Fruit fly (Drosophila melanogaster): ENCODE measurements around the gene ND-ACP.
A peak's percentile ranks its signal among the peaks of the same experiment; 100 is the strongest.

ND-ACP gene

DNA sequence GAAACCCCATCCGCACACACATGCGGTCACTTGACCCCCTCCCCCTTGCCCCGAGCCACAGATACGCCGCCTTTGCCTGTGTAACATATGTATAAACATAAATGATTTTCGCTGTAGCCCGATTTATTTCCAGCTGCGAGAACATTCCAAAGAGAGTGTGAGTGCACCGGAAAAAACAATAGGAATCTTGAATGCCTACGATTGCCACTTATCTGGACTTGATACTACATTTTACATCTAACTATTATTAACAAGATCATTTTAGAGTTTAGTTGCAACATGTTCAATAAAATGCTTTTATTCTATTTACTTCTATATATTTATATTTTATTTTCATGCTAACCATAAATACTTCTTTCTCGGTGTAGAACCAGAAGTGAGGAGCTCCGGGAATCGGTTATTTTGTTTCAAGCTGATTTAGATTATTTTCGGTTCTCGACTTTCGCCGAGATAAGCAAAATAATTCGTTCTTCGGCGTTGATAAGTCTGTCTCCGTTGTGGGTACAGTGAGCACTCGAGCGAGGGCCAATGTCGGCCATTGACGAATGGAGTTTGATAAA is 29.6 kb upstream of the ND-ACP start (continued):
- peak; percentile 67 for TF ChIP-seq Ets96B (tag; optimal IDR thresholded peaks at IDR 0.05)
- TF ChIP-seq CG31627 (GFP tag; optimal IDR thresholded peaks at IDR 0.05), result peak; percentile 58
- peak; percentile 82 for TF ChIP-seq esn (GFP tag; optimal IDR thresholded peaks at IDR 0.05)
- peak; percentile 68 for TF ChIP-seq topi (GFP tag; optimal IDR thresholded peaks at IDR 0.05)
- TF ChIP-seq CG10631 (GFP tag; optimal IDR thresholded peaks at IDR 0.05), result no peak
- TF ChIP-seq fd59A (GFP tag; optimal IDR thresholded peaks at IDR 0.05), result no peak
- peak; percentile 68; the same call in 2 of the 3 replicates for TF ChIP-seq eg (GFP tag; IDR thresholded peaks at IDR 0.05)
- TF ChIP-seq CG16779 (tag; optimal IDR thresholded peaks at IDR 0.05), result no peak
- TF ChIP-seq Sox15 (GFP tag; optimal IDR thresholded peaks at IDR 0.05), result peak; percentile 47
- no peak for TF ChIP-seq CG9139 (GFP tag; optimal IDR thresholded peaks at IDR 0.05)
- TF ChIP-seq spab (GFP tag; optimal IDR thresholded peaks at IDR 0.05), result no peak
- peak; percentile 66 for TF ChIP-seq CG6808 (GFP tag; optimal IDR thresholded peaks at IDR 0.05)
- TF ChIP-seq Sox14 (GFP tag; optimal IDR thresholded peaks at IDR 0.05), result peak; percentile 60
- TF ChIP-seq CG6276 (GFP tag; optimal IDR thresholded peaks at IDR 0.05), result no peak

dm6 chr3L:1302234-1302949 is 27.4 kb upstream of the ND-ACP start, which contains the start of the genes Rac1 and Acat2:
TSS of gene Rac1 (minus strand) at chr3L:1302683.
TSS of gene Acat2 (plus strand) at chr3L:1302944.
- TF ChIP-seq fkh (GFP tag; optimal IDR thresholded peaks at IDR 0.05), result peak; percentile 56
- TF ChIP-seq CG31627 (GFP tag; optimal IDR thresholded peaks at IDR 0.05), result peak; percentile 1
- peak; percentile 48 for TF ChIP-seq Sox14 (GFP tag; optimal IDR thresholded peaks at IDR 0.05)
- no peak for TF ChIP-seq pdm3 (GFP tag; optimal IDR thresholded peaks at IDR 0.05)

- TF ChIP-seq topi (GFP tag; optimal IDR thresholded peaks at IDR 0.05), result no peak
- TF ChIP-seq CG31627 (GFP tag; optimal IDR thresholded peaks at IDR 0.05), result no peak
- TF ChIP-seq dac (GFP tag; optimal IDR thresholded peaks at IDR 0.05), result no peak
- no peak for TF ChIP-seq Blimp-1 (GFP tag; optimal IDR thresholded peaks at IDR 0.05)
- TF ChIP-seq Sox102F (GFP tag; optimal IDR thresholded peaks at IDR 0.05), result no peak
- no peak for TF ChIP-seq Met (GFP tag; optimal IDR thresholded peaks at IDR 0.05)
- TF ChIP-seq fd59A (GFP tag; optimal IDR thresholded peaks at IDR 0.05), result no peak
- TF ChIP-seq Ets96B (tag; optimal IDR thresholded peaks at IDR 0.05), result no peak
- no peak for TF ChIP-seq cyc (GFP tag; optimal IDR thresholded peaks at IDR 0.05)
- no peak for TF ChIP-seq CG4318 (GFP tag; optimal IDR thresholded peaks at IDR 0.05)
Observed at dm6 chr3L:1302950-1303352, 26.8 kb upstream of the ND-ACP start.

DNA sequence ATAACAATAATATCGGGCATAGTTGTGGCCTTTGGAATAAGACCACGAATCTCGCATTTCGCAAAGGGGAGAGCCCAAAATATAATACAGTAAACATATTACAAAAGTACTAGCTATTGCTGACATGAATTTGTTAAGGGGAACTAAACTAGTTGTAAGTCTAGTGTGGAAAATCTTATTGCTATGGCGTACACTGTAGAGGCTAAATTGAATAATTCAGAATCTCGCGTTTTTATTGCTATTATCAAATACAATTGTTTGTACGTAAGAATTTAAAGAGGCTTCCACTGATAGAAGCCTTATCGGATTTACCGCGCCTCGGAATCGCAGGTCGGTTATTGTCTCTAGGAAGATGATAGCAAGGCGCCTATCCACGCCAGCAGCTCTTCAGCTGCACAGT is 24.4 kb upstream of the ND-ACP start:
- no peak for TF ChIP-seq dsx (GFP tag; optimal IDR thresholded peaks at IDR 0.05; ENCODE audit: poor library complexity, severe bottlenecking)
- TF ChIP-seq svp (GFP tag), result peak; percentile 90
- peak; percentile 91 for TF ChIP-seq vri (GFP tag; optimal IDR thresholded peaks at IDR 0.05)

DNA sequence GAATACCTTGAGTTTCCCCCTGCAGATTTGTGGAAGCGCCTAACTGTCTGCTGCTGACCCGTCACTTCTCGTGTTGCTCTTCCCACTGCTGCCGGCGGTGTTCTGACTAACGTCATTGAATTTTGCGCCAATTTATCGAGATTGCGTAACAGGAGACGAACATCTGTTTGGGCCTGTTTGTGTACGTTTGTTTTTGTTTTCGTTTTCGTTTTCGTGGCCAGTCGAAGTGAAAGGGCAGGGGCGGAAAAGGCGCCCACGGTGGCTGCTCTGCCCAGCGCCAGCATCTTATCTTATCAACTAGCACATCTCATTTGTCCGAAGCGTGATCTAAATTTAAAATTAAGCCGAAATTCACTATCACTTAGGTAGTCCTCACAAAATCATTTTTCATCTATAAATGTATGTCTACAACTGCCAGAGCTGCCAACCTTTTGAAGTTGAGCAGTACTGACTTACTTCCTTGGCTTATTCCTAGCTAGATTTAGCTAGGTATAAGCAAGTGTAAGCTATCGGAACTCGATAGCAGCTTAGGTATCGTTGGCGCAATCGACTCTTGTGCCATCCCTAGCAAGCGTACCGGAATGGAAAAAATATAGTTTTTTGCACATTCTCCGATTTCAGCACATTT is 22.6 kb upstream of the ND-ACP start, which contains the start of the genes Ctr9 and Nt5a:
Gene Ctr9, plus strand, starts transcription at position 220 of the 628 bp plus-strand sequence.
Gene Nt5a, minus strand, starts transcription at position 414 of the 628 bp plus-strand sequence.
- TF ChIP-seq CG6163 (GFP tag; IDR thresholded peaks at IDR 0.05) (0 out of 3 replicates have a peak, but pooled peaks have one; percentile 32), CG3032 (tag; optimal IDR thresholded peaks at IDR 0.05) (peak; percentile 50), pdm3 (GFP tag; optimal IDR thresholded peaks at IDR 0.05) (no peak), svp (GFP tag) (peak; percentile 42), cyc (GFP tag; optimal IDR thresholded peaks at IDR 0.05) (no peak), vri (GFP tag; optimal IDR thresholded peaks at IDR 0.05) (peak; percentile 100), CG31627 (GFP tag; optimal IDR thresholded peaks at IDR 0.05) (peak; percentile 50), Blimp-1 (GFP tag; optimal IDR thresholded peaks at IDR 0.05) (peak; percentile 68), esn (GFP tag; optimal IDR thresholded peaks at IDR 0.05) (peak; percentile 56), dac (GFP tag; optimal IDR thresholded peaks at IDR 0.05) (no peak), dsx (GFP tag; optimal IDR thresholded peaks at IDR 0.05; ENCODE audit: poor library complexity, severe bottlenecking) (no peak)

Data from whole organism, prepupa.